Worm (Caenorhabditis elegans) whole organism, early embryonic: Measurements from ENCODE around the gene inx-1.

Source experiments
- ama-1 ChIP-seq: fragments of 150-350 bp; optimal IDR thresholded peaks from 2 replicates; lab custom pipeline; 2014
- flt-1 ChIP-seq: fragments of 200-800 bp; sonication (Bioruptor generic); IDR thresholded peaks from 2 replicates; pipeline ENCODE4 v1.3.6; 2022; ENCODE audit warnings: missing genetic modification characterization, missing compliant biosample characterization

DNA sequence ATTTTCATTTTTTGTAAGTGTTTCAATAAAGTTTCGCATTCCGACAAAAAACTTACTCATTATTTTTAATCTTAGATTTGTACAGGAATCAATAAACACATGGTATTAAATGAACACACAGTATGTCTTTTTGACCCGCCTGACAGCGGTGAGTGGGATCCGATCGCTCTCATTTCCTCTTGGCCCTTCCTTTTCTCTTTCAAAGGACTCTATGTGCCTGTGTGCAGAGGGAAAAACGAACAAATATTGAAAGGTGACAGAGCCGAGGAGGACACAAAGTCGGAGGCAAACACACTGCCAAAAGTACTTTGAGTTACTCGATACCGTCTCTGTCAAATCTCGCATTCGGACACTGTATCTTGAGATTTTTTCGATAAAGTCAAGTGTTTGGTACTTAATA is 40.2 kb upstream of the inx-1 start, which contains the start of the genes F01E11.20 and tsp-16:
- TF ChIP-seq ama-1 (no peak), flt-1 (GFP tag; lab: Robert Waterston, UW) (no peak)
